Worm (Caenorhabditis elegans) whole organism, L1 larva: Measurements from ENCODE around the gene bbs-4.

Experiments
- C04F5.9 ChIP-seq: sonication (generic microtip); optimal IDR thresholded peaks from 2 replicates; lab custom pipeline; 2016; ENCODE audit warnings: missing genetic modification characterization, missing compliant biosample characterization
- F16B12.6 ChIP-seq: fragments of 150-350 bp; optimal IDR thresholded peaks from 2 replicates; lab custom pipeline; 2014; ENCODE audit warnings: missing biosample characterization, missing genetic modification characterization
- Y116A8C.19 ChIP-seq: sonication (generic microtip); optimal IDR thresholded peaks from 2 replicates; lab custom pipeline; 2016; ENCODE audit warnings: missing compliant biosample characterization, missing genetic modification characterization, borderline replicate concordance
- aha-1 ChIP-seq: fragments of 150-350 bp; optimal IDR thresholded peaks from 2 replicates; lab custom pipeline; 2014; ENCODE audit warnings: missing biosample characterization, missing genetic modification characterization
- alr-1 ChIP-seq: fragments of 200-800 bp; sonication (Bioruptor generic); optimal IDR thresholded peaks from 2 replicates; lab custom pipeline; 2018; ENCODE audit warnings: borderline replicate concordance, mild to moderate bottlenecking, missing genetic modification characterization, missing compliant biosample characterization
- aly-2 ChIP-seq: fragments of 150-350 bp; optimal IDR thresholded peaks from 2 replicates; lab custom pipeline; 2014; ENCODE audit warnings: missing biosample characterization, missing genetic modification characterization
- blmp-1 ChIP-seq: fragments of 150-350 bp; optimal IDR thresholded peaks from 2 replicates; lab custom pipeline; 2014; ENCODE audit warnings: missing biosample characterization, missing genetic modification characterization
- ceh-8 ChIP-seq: fragments of 200-800 bp; sonication (Bioruptor generic); optimal IDR thresholded peaks from 2 replicates; lab custom pipeline; 2018; ENCODE audit warnings: mild to moderate bottlenecking, missing genetic modification characterization, moderate library complexity, missing compliant biosample characterization
- ceh-82 ChIP-seq, 3 experiments: fragments of 150-350 bp in 1 of 3; sonication (generic microtip) in 2 of 3; optimal IDR thresholded peaks; 2 replicates each; lab custom pipeline; 2014 to 2017; ENCODE audit warnings: missing biosample characterization in 3 of 3, missing genetic modification characterization in 3 of 3
- ceh-88 ChIP-seq: fragments of 200-800 bp; sonication (Bioruptor generic); IDR thresholded peaks from 2 replicates; pipeline ENCODE4 v1.3.6; 2022; ENCODE audit warnings: missing genetic modification characterization, missing compliant biosample characterization
- dpl-1 ChIP-seq, 3 experiments: fragments of 150-350 bp in 2 of 3; sonication (generic microtip) in 1 of 3; optimal IDR thresholded peaks; 2 replicates each; lab custom pipeline; 2014 to 2017; ENCODE audit warnings: missing biosample characterization in 3 of 3, missing genetic modification characterization in 3 of 3, missing genetic modification reagents in 3 of 3
- dsc-1 ChIP-seq: sonication (generic microtip); optimal IDR thresholded peaks from 2 replicates; lab custom pipeline; 2016; ENCODE audit warnings: mild to moderate bottlenecking, missing genetic modification characterization, missing compliant biosample characterization
- efl-1 ChIP-seq, 4 experiments: fragments of 150-350 bp; optimal IDR thresholded peaks in 3 of 4; peaks in 1 of 4; 1 replicate in 1 of 4; 2 replicates in 3 of 4; lab custom pipeline; 2014; ENCODE audit warnings: missing biosample characterization in 2 of 4, missing genetic modification characterization in 2 of 4, missing genetic modification reagents in 2 of 4
- fos-1 ChIP-seq: fragments of 150-350 bp; optimal IDR thresholded peaks from 2 replicates; lab custom pipeline; 2014; ENCODE audit warnings: missing biosample characterization, missing genetic modification characterization
- hlh-17 ChIP-seq: fragments of 200-800 bp; sonication (Bioruptor generic); optimal IDR thresholded peaks from 2 replicates; lab custom pipeline; 2018; ENCODE audit warnings: missing genetic modification characterization, mild to moderate bottlenecking, missing compliant biosample characterization, moderate library complexity, borderline replicate concordance
- irx-1 ChIP-seq: sonication (generic microtip); optimal IDR thresholded peaks from 2 replicates; lab custom pipeline; 2016; ENCODE audit warnings: missing genetic modification characterization, missing compliant biosample characterization
- isw-1 ChIP-seq: fragments of 200-800 bp; sonication (Bioruptor generic); IDR thresholded peaks from 2 replicates; pipeline ENCODE4 v1.3.6; 2022; ENCODE audit warnings: missing genetic modification characterization, missing compliant biosample characterization
- jun-1 ChIP-seq: fragments of 150-350 bp; optimal IDR thresholded peaks from 2 replicates; lab custom pipeline; 2014; ENCODE audit warnings: missing biosample characterization, missing genetic modification reagents, missing genetic modification characterization
- lin-13 ChIP-seq: fragments of 150-350 bp; optimal IDR thresholded peaks from 2 replicates; lab custom pipeline; 2014; ENCODE audit warnings: missing biosample characterization, missing genetic modification reagents, missing genetic modification characterization
- nhr-12 ChIP-seq: sonication (generic microtip); optimal IDR thresholded peaks from 2 replicates; lab custom pipeline; 2017; ENCODE audit warnings: missing biosample characterization, missing genetic modification characterization
- nhr-237 ChIP-seq: fragments of 150-350 bp; optimal IDR thresholded peaks from 2 replicates; lab custom pipeline; 2014; ENCODE audit warnings: missing biosample characterization, missing genetic modification characterization
- nhr-47 ChIP-seq: sonication (generic microtip); optimal IDR thresholded peaks from 2 replicates; lab custom pipeline; 2016; ENCODE audit warnings: mild to moderate bottlenecking, missing genetic modification characterization, moderate library complexity, missing compliant biosample characterization
- nhr-71 ChIP-seq: sonication (generic microtip); optimal IDR thresholded peaks from 2 replicates; lab custom pipeline; 2016; ENCODE audit warnings: mild to moderate bottlenecking, missing genetic modification characterization, moderate library complexity, missing compliant biosample characterization
- nhr-76 ChIP-seq: sonication (generic microtip); optimal IDR thresholded peaks from 2 replicates; lab custom pipeline; 2017; ENCODE audit warnings: missing biosample characterization, missing genetic modification characterization
- nhr-77 ChIP-seq: fragments of 150-350 bp; optimal IDR thresholded peaks from 2 replicates; lab custom pipeline; 2014; ENCODE audit warnings: missing biosample characterization, missing genetic modification characterization
- nhr-85 ChIP-seq: sonication (generic microtip); peaks from one replicate; lab custom pipeline; 2016; ENCODE audit warnings: missing genetic modification characterization, inconsistent platforms, missing compliant biosample characterization
- nhr-90 ChIP-seq: sonication (generic microtip); optimal IDR thresholded peaks from 2 replicates; lab custom pipeline; 2016; ENCODE audit warnings: mild to moderate bottlenecking, missing genetic modification characterization, missing compliant biosample characterization; ENCODE audit not compliant: poor library complexity
- pag-3 ChIP-seq: sonication (generic microtip); optimal IDR thresholded peaks from 2 replicates; lab custom pipeline; 2017; ENCODE audit warnings: missing genetic modification characterization, mild to moderate bottlenecking, missing compliant biosample characterization, antibody characterized with exemption, borderline replicate concordance; ENCODE audit not compliant: insufficient read depth
- skn-1 ChIP-seq: fragments of 150-350 bp; optimal IDR thresholded peaks from 2 replicates; lab custom pipeline; 2014; ENCODE audit warnings: missing biosample characterization, missing genetic modification characterization
- snpc-4 ChIP-seq: fragments of 150-350 bp; optimal IDR thresholded peaks from 2 replicates; lab custom pipeline; 2014; ENCODE audit warnings: missing biosample characterization, missing genetic modification characterization
- sox-4 ChIP-seq: sonication (generic microtip); optimal IDR thresholded peaks from 2 replicates; lab custom pipeline; 2016; ENCODE audit warnings: missing genetic modification characterization, missing compliant biosample characterization
- sptf-1 ChIP-seq: fragments of 150-350 bp; optimal IDR thresholded peaks from 2 replicates; lab custom pipeline; 2014; ENCODE audit warnings: missing biosample characterization, missing genetic modification characterization
- sup-37 ChIP-seq: fragments of 200-800 bp; sonication (Bioruptor generic); optimal IDR thresholded peaks from 2 replicates; lab custom pipeline; 2018; ENCODE audit warnings: mild to moderate bottlenecking, missing genetic modification characterization, missing compliant biosample characterization
- swsn-7 ChIP-seq: sonication (generic microtip); optimal IDR thresholded peaks from 2 replicates; lab custom pipeline; 2016; ENCODE audit warnings: missing genetic modification characterization, missing compliant biosample characterization
- tbx-2 ChIP-seq: sonication (generic microtip); optimal IDR thresholded peaks from 2 replicates; lab custom pipeline; 2016; ENCODE audit warnings: missing genetic modification characterization, missing compliant biosample characterization
- tlp-1 ChIP-seq: fragments of 150-350 bp; optimal IDR thresholded peaks from 2 replicates; lab custom pipeline; 2014; ENCODE audit warnings: missing biosample characterization, missing genetic modification characterization
- unc-130 ChIP-seq: fragments of 150-350 bp; optimal IDR thresholded peaks from 2 replicates; lab custom pipeline; 2017; ENCODE audit warnings: missing biosample characterization, missing genetic modification characterization, inconsistent platforms
- unc-86 ChIP-seq: sonication (generic microtip); optimal IDR thresholded peaks from 2 replicates; lab custom pipeline; 2016; ENCODE audit warnings: missing genetic modification characterization, missing compliant biosample characterization
- vab-15 ChIP-seq: sonication (generic microtip); optimal IDR thresholded peaks from 2 replicates; lab custom pipeline; 2017; ENCODE audit warnings: missing genotype, mild to moderate bottlenecking, missing genetic modification characterization, missing compliant biosample characterization
- xbp-1 ChIP-seq: sonication (generic microtip); optimal IDR thresholded peaks from 2 replicates; lab custom pipeline; 2016; ENCODE audit warnings: missing genetic modification characterization, missing compliant biosample characterization
- zag-1 ChIP-seq: fragments of 150-350 bp; optimal IDR thresholded peaks from 2 replicates; lab custom pipeline; 2014; ENCODE audit warnings: missing biosample characterization, missing genetic modification characterization
- zip-4 ChIP-seq: fragments of 200-800 bp; sonication (Bioruptor generic); optimal IDR thresholded peaks from 2 replicates; lab custom pipeline; 2018; ENCODE audit warnings: mild to moderate bottlenecking, missing genetic modification characterization, moderate library complexity, missing compliant biosample characterization

bbs-4 gene

ce11 chrIII:9568451-9568850 lies 43.5 kb downstream of the bbs-4 start, which contains the start of gene C48B4.13:
TSS of gene C48B4.13 (plus strand) at chrIII:9568751.
- TF ChIP-seq vab-15 (tag; lab: Kevin White, UChicago) = no peak
- no peak for TF ChIP-seq blmp-1 (tag; lab: Kevin White, UChicago)
- no peak for TF ChIP-seq unc-86 (tag; lab: Kevin White, UChicago)
- no peak for TF ChIP-seq tlp-1
- no peak for TF ChIP-seq sptf-1
- TF ChIP-seq C04F5.9 = no peak
- TF ChIP-seq nhr-71 (tag; lab: Kevin White, UChicago) = no peak
- TF ChIP-seq xbp-1 = no peak
- TF ChIP-seq alr-1 (tag; lab: Kevin White, UChicago) = no peak
- TF ChIP-seq nhr-85 (tag; lab: Kevin White, UChicago) = no peak
- no peak for TF ChIP-seq aly-2 (tag; lab: Kevin White, UChicago)
- no peak for TF ChIP-seq tbx-2 (tag; lab: Kevin White, UChicago)

ce11 chrIII:9565973-9566372 lies 46.0 kb downstream of the bbs-4 start, which contains the start of gene C48B4.11:
TSS of gene C48B4.11 (minus strand) at chrIII:9566115.
- TF ChIP-seq hlh-17 (GFP tag; lab: Kevin White, UChicago) (no peak), ceh-82 (tag; optimal IDR thresholded peaks at IDR 0.05; lab: Kevin White, UChicago) (no peak), dsc-1 (tag; lab: Kevin White, UChicago) (no peak), lin-13 (GFP tag; lab: Kevin White, UChicago) (no peak), nhr-85 (tag; lab: Kevin White, UChicago) (no peak), dpl-1 (GFP tag; optimal IDR thresholded peaks at IDR 0.05; lab: Kevin White, UChicago) (no peak), sptf-1 (no peak), jun-1 (tag; lab: Kevin White, UChicago) (no peak), nhr-76 (tag; lab: Kevin White, UChicago) (no peak), blmp-1 (tag; lab: Kevin White, UChicago) (no peak)

ce11 chrIII:9564410-9564809 lies 47.6 kb downstream of the bbs-4 start, which contains the start of gene C48B4.10:
TSS of gene C48B4.10 (minus strand) at chrIII:9564510.
- TF ChIP-seq fos-1 (tag; lab: Kevin White, UChicago) (no peak), pag-3 (no peak), irx-1 (no peak), unc-130 (no peak), nhr-76 (tag; lab: Kevin White, UChicago) (no peak), ceh-88 (GFP tag; lab: Robert Waterston, UW) (no peak), nhr-77 (tag; lab: Kevin White, UChicago) (no peak), isw-1 (GFP tag; lab: Robert Waterston, UW) (no peak), C04F5.9 (no peak), snpc-4 (tag; lab: Kevin White, UChicago) (no peak), nhr-237 (tag; lab: Kevin White, UChicago) (no peak), aha-1 (no peak), zag-1 (tag; lab: Kevin White, UChicago) (no peak), ceh-82 (tag; optimal IDR thresholded peaks at IDR 0.05; lab: Kevin White, UChicago) (no peak), tbx-2 (tag; lab: Kevin White, UChicago) (no peak), nhr-12 (no peak), ceh-8 (GFP tag; lab: Kevin White, UChicago) (no peak), efl-1 (optimal IDR thresholded peaks at IDR 0.05; lab: Kevin White, UChicago) (no peak), efl-1 (GFP tag; optimal IDR thresholded peaks at IDR 0.05 in 1 of 2; lab: Kevin White, UChicago) (no peak), skn-1 (no peak), zip-4 (GFP tag; lab: Kevin White, UChicago) (no peak)

- no peak for TF ChIP-seq swsn-7
- no peak for TF ChIP-seq nhr-77 (tag; lab: Kevin White, UChicago)
- TF ChIP-seq sup-37 = no peak
- no peak for TF ChIP-seq nhr-90 (tag; lab: Kevin White, UChicago)
- TF ChIP-seq nhr-47 (tag; lab: Kevin White, UChicago) = no peak
- no peak for TF ChIP-seq F16B12.6 (tag; lab: Kevin White, UChicago)
- no peak for TF ChIP-seq sox-4 (tag; lab: Kevin White, UChicago)
- no peak for TF ChIP-seq Y116A8C.19 (tag; lab: Kevin White, UChicago)
These were observed 48.8 kb downstream of the bbs-4 start, which contains the start of gene C48B4.9 for ce11 chrIII:9563235-9563634. TSS of gene C48B4.9 (minus strand) at chrIII:9563335.
